Worm (Caenorhabditis elegans) whole organism, L4 larva: ENCODE measurements around the gene rimb-1.

Experiments
- F37D6.2 ChIP-seq: sonication (generic microtip); optimal IDR thresholded peaks from 2 replicates; lab custom pipeline; 2016; ENCODE audit warnings: mild to moderate bottlenecking, missing genetic modification characterization, missing compliant biosample characterization
- F49E8.2 ChIP-seq: sonication (generic microtip); optimal IDR thresholded peaks from 2 replicates; lab custom pipeline; 2016; ENCODE audit warnings: missing compliant biosample characterization, mild to moderate bottlenecking, missing genetic modification characterization, borderline replicate concordance
- R02D3.7 ChIP-seq: fragments of 150-350 bp; sonication (generic microtip); optimal IDR thresholded peaks from 3 replicates; lab custom pipeline; 2014; ENCODE audit warnings: missing biosample characterization, missing genetic modification characterization
- Y5F2A.4 ChIP-seq: fragments of 200-800 bp; sonication (Bioruptor generic); optimal IDR thresholded peaks from 2 replicates; lab custom pipeline; 2018; ENCODE audit warnings: mild to moderate bottlenecking, missing genetic modification characterization, missing compliant biosample characterization
- ceh-20 ChIP-seq: fragments of 200-800 bp; sonication (Bioruptor generic); IDR thresholded peaks from 2 replicates; pipeline ENCODE4 v1.3.6; 2022; ENCODE audit warnings: missing genetic modification reagents, missing genetic modification characterization, missing compliant biosample characterization
- ceh-28 ChIP-seq: fragments of 150-350 bp; optimal IDR thresholded peaks from 2 replicates; lab custom pipeline; 2014; ENCODE audit warnings: missing biosample characterization, missing genetic modification reagents, missing genetic modification characterization
- ceh-82 ChIP-seq: sonication (generic microtip); optimal IDR thresholded peaks from 2 replicates; lab custom pipeline; 2017; ENCODE audit warnings: missing biosample characterization, missing genetic modification characterization
- cey-2 ChIP-seq: sonication (generic microtip); optimal IDR thresholded peaks from 3 replicates; lab custom pipeline; 2017; ENCODE audit warnings: missing genetic modification characterization, mild to moderate bottlenecking, missing compliant biosample characterization, antibody characterized with exemption, borderline replicate concordance; ENCODE audit not compliant: insufficient read depth
- daf-12 ChIP-seq: fragments of 150-350 bp; optimal IDR thresholded peaks from 2 replicates; lab custom pipeline; 2014; ENCODE audit warnings: missing biosample characterization, missing genetic modification reagents, missing genetic modification characterization
- daf-16 ChIP-seq, 3 experiments: sonication (generic microtip); optimal IDR thresholded peaks; 2 replicates each; lab custom pipeline; 2016 to 2017; ENCODE audit warnings: missing genetic modification characterization in 3 of 3, missing genetic modification reagents in 3 of 3, mild to moderate bottlenecking in 2 of 3, missing compliant biosample characterization in 2 of 3, missing biosample characterization in 1 of 3, moderate library complexity in 1 of 3
- dmd-8 ChIP-seq: fragments of 200-800 bp; sonication (Bioruptor generic); IDR thresholded peaks from 2 replicates; pipeline ENCODE4 v1.3.6; 2022; ENCODE audit warnings: missing genetic modification characterization, missing compliant biosample characterization
- egl-27 ChIP-seq: sonication (generic microtip); optimal IDR thresholded peaks from 3 replicates; lab custom pipeline; 2017; ENCODE audit warnings: missing biosample characterization, missing genetic modification reagents, missing genetic modification characterization
- egl-43 ChIP-seq: fragments of 200-800 bp; sonication (Bioruptor generic); IDR thresholded peaks from 2 replicates; pipeline ENCODE4 v1.3.6; 2022; ENCODE audit warnings: missing genetic modification reagents, missing genetic modification characterization, missing compliant biosample characterization
- hif-1 ChIP-seq, 2 experiments: sonication (generic microtip); optimal IDR thresholded peaks; 2 replicates each; lab custom pipeline; 2016 to 2017; ENCODE audit warnings: missing compliant biosample characterization in 2 of 2, missing genetic modification characterization in 2 of 2, missing genetic modification reagents in 2 of 2, missing genotype in 2 of 2, mild to moderate bottlenecking in 1 of 2
- hmg-1.1 ChIP-seq: fragments of 200-800 bp; sonication (Bioruptor generic); IDR thresholded peaks from 2 replicates; pipeline ENCODE4 v1.3.6; 2022; ENCODE audit warnings: missing genetic modification reagents, missing genetic modification characterization, missing compliant biosample characterization
- jun-1 ChIP-seq: fragments of 150-350 bp; optimal IDR thresholded peaks from 2 replicates; lab custom pipeline; 2014; ENCODE audit warnings: missing biosample characterization, missing genetic modification reagents, missing genetic modification characterization
- lin-1 ChIP-seq: fragments of 200-800 bp; sonication (Bioruptor generic); IDR thresholded peaks from 2 replicates; pipeline ENCODE4 v1.3.6; 2022; ENCODE audit warnings: missing genetic modification reagents, missing genetic modification characterization, missing compliant biosample characterization
- lin-13 ChIP-seq: fragments of 150-350 bp; optimal IDR thresholded peaks from 2 replicates; lab custom pipeline; 2014; ENCODE audit warnings: missing biosample characterization, missing genetic modification reagents, missing genetic modification characterization
- lin-38 ChIP-seq: fragments of 200-800 bp; sonication (Bioruptor generic); IDR thresholded peaks from 2 replicates; pipeline ENCODE4 v1.3.6; 2022; ENCODE audit warnings: missing genetic modification reagents, missing genetic modification characterization, missing compliant biosample characterization
- lir-3 ChIP-seq: sonication (generic microtip); optimal IDR thresholded peaks from 2 replicates; lab custom pipeline; 2016; ENCODE audit warnings: mild to moderate bottlenecking, missing genetic modification characterization, missing compliant biosample characterization
- lsy-2 ChIP-seq, 2 experiments: fragments of 150-350 bp in 1 of 2; sonication (generic microtip) in 1 of 2; optimal IDR thresholded peaks; 2 replicates each; lab custom pipeline; 2014 to 2017; ENCODE audit warnings: missing biosample characterization in 2 of 2, missing genetic modification characterization in 2 of 2
- mdl-1 ChIP-seq, 2 experiments: fragments of 150-350 bp in 1 of 2; sonication (generic microtip) in 1 of 2; optimal IDR thresholded peaks; 2 replicates each; lab custom pipeline; 2014 to 2017; ENCODE audit warnings: missing biosample characterization in 2 of 2, missing genetic modification characterization in 2 of 2
- mdt-29 ChIP-seq: fragments of 200-800 bp; sonication (Bioruptor generic); IDR thresholded peaks from 2 replicates; pipeline ENCODE4 v1.3.6; 2022; ENCODE audit warnings: missing genetic modification reagents, missing genetic modification characterization, missing compliant biosample characterization
- mep-1 ChIP-seq: fragments of 150-350 bp; sonication (generic microtip); optimal IDR thresholded peaks from 3 replicates; lab custom pipeline; 2014; ENCODE audit warnings: missing biosample characterization, missing genetic modification characterization
- mes-2 ChIP-seq: sonication (generic microtip); optimal IDR thresholded peaks from 2 replicates; lab custom pipeline; 2016; ENCODE audit warnings: missing genotype, mild to moderate bottlenecking, missing genetic modification characterization, missing compliant biosample characterization; ENCODE audit not compliant: poor library complexity, severe bottlenecking
- mxl-2 ChIP-seq: fragments of 200-800 bp; sonication (Bioruptor generic); conservative IDR thresholded peaks from 2 replicates; pipeline ENCODE4 v1.3.6; 2022; ENCODE audit warnings: missing genetic modification reagents, missing genetic modification characterization, missing compliant biosample characterization
- nhr-10 ChIP-seq: fragments of 150-350 bp; optimal IDR thresholded peaks from 2 replicates; lab custom pipeline; 2014; ENCODE audit warnings: missing biosample characterization, missing genetic modification characterization
- nhr-11 ChIP-seq: fragments of 150-350 bp; optimal IDR thresholded peaks from 2 replicates; lab custom pipeline; 2014; ENCODE audit warnings: missing biosample characterization, missing genetic modification characterization
- nhr-111 ChIP-seq: fragments of 200-800 bp; sonication (Bioruptor generic); optimal IDR thresholded peaks from 2 replicates; lab custom pipeline; 2018; ENCODE audit warnings: mild to moderate bottlenecking, missing genetic modification characterization, missing compliant biosample characterization
- nhr-237 ChIP-seq: sonication (generic microtip); optimal IDR thresholded peaks from 2 replicates; lab custom pipeline; 2017; ENCODE audit warnings: missing biosample characterization, missing genetic modification characterization
- nhr-25 ChIP-seq: sonication (generic microtip); optimal IDR thresholded peaks from 2 replicates; lab custom pipeline; 2017; ENCODE audit warnings: missing genetic modification characterization, mild to moderate bottlenecking, missing compliant biosample characterization, antibody characterized with exemption, moderate library complexity, borderline replicate concordance; ENCODE audit not compliant: insufficient read depth
- nhr-28 ChIP-seq: fragments of 150-350 bp; optimal IDR thresholded peaks from 2 replicates; lab custom pipeline; 2014; ENCODE audit warnings: missing biosample characterization, missing genetic modification characterization
- nhr-41 ChIP-seq: fragments of 200-800 bp; sonication (Bioruptor generic); IDR thresholded peaks from 2 replicates; pipeline ENCODE4 v1.3.6; 2022; ENCODE audit warnings: missing genetic modification reagents, missing genetic modification characterization, missing compliant biosample characterization
- nhr-42 ChIP-seq: fragments of 200-800 bp; sonication (Bioruptor generic); IDR thresholded peaks from 2 replicates; pipeline ENCODE4 v1.3.6; 2022; ENCODE audit warnings: missing genetic modification characterization, missing compliant biosample characterization
- nhr-6 ChIP-seq: fragments of 150-350 bp; optimal IDR thresholded peaks from 2 replicates; lab custom pipeline; 2014; ENCODE audit warnings: missing biosample characterization, missing genetic modification characterization
- nhr-76 ChIP-seq: fragments of 150-350 bp; optimal IDR thresholded peaks from 2 replicates; lab custom pipeline; 2014; ENCODE audit warnings: missing biosample characterization, missing genetic modification characterization
- nhr-77 ChIP-seq: fragments of 150-350 bp; optimal IDR thresholded peaks from 2 replicates; lab custom pipeline; 2014; ENCODE audit warnings: missing biosample characterization, missing genetic modification characterization
- php-3 ChIP-seq: fragments of 200-800 bp; sonication (Bioruptor generic); IDR thresholded peaks from 2 replicates; pipeline ENCODE4 v1.3.6; 2022; ENCODE audit warnings: missing genetic modification reagents, missing genetic modification characterization, missing compliant biosample characterization
- pqm-1 ChIP-seq: sonication (generic microtip); optimal IDR thresholded peaks from 2 replicates; lab custom pipeline; 2017; ENCODE audit warnings: missing biosample characterization, missing genetic modification characterization
- sdz-12 ChIP-seq: fragments of 200-800 bp; sonication (Bioruptor generic); optimal IDR thresholded peaks from 2 replicates; lab custom pipeline; 2018; ENCODE audit warnings: mild to moderate bottlenecking, missing genetic modification characterization, missing compliant biosample characterization
- snpc-1.2 ChIP-seq: fragments of 200-800 bp; sonication (Bioruptor generic); IDR thresholded peaks from 2 replicates; pipeline ENCODE4 v1.3.6; 2022; ENCODE audit warnings: missing genetic modification reagents, missing genetic modification characterization, missing compliant biosample characterization
- snpc-4 ChIP-seq: fragments of 150-350 bp; optimal IDR thresholded peaks from 2 replicates; lab custom pipeline; 2014; ENCODE audit warnings: missing biosample characterization, missing genetic modification characterization
- tra-1 ChIP-seq: fragments of 200-800 bp; sonication (Bioruptor generic); IDR thresholded peaks from 2 replicates; pipeline ENCODE4 v1.3.6; 2022; ENCODE audit warnings: missing genetic modification reagents, missing genetic modification characterization, missing compliant biosample characterization
- unc-62 ChIP-seq, 3 experiments: fragments of 150-350 bp in 1 of 3; sonication (generic microtip); optimal IDR thresholded peaks in 2 of 3; peaks in 1 of 3; 1 replicate in 1 of 3; 2 replicates in 2 of 3; lab custom pipeline; 2014 to 2017; ENCODE audit warnings: missing biosample characterization in 3 of 3, missing genetic modification characterization in 3 of 3, missing genetic modification reagents in 3 of 3, missing genotype in 1 of 3
- vab-7 ChIP-seq: fragments of 200-800 bp; sonication (Bioruptor generic); IDR thresholded peaks from 2 replicates; pipeline ENCODE4 v1.3.6; 2022; ENCODE audit warnings: missing genetic modification reagents, missing genetic modification characterization, missing compliant biosample characterization
- zfp-3 ChIP-seq: fragments of 200-800 bp; sonication (Bioruptor generic); conservative IDR thresholded peaks from 2 replicates; pipeline ENCODE4 v1.3.6; 2022; ENCODE audit warnings: missing genetic modification reagents, missing genetic modification characterization, missing compliant biosample characterization

Gene rimb-1

ce11 chrIII:1818001-1818655 lies 30.0 kb downstream of the rimb-1 start, which contains the start of gene clp-4:
clp-4 (minus strand) TSS chrIII:1818323.
- TF ChIP-seq lir-3 (tag; lab: Kevin White, UChicago) = no peak
- peak in 1 of 2 experiments; percentile 56 for TF ChIP-seq lsy-2 (tag; optimal IDR thresholded peaks at IDR 0.05; lab: Kevin White, UChicago)

DNA sequence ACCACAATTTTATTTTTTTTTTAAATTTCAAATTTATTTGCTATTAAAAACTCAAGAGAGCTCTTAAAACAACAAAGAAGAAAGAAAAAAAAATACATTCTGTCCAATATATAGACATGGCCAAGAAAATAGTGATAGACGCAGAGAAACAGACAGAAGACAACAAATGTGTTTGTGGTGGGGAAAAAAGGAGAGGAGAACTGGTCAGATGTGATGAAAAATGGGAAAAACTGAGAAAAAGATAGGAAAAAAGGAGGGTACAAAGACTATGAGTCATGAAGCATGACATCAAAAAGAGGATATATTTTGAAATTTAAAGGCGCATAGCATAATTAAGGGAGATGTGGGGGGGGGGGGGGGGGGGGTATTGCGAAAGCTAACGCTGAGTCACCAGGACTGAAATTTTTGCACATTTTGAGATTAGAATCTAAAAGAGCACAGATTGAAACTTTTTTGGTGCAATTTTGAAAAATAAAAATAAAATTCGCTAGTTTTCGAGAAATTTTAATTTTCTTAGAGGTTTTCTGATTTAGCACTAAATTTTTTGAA lies 31.0 kb downstream of the rimb-1 start:
- TF ChIP-seq ceh-20 (GFP tag; lab: Robert Waterston, UW) (0 out of 2 replicates have a peak, but pooled peaks have one; percentile 25), lin-1 (GFP tag; lab: Robert Waterston, UW) (no peak), mes-2 (tag; lab: Kevin White, UChicago) (no peak), egl-27 (tag; lab: Kevin White, UChicago) (no peak), nhr-11 (tag; lab: Kevin White, UChicago) (peak; percentile 32), hmg-1.1 (GFP tag; lab: Robert Waterston, UW) (peak; percentile 46; the same call in 1 of the 2 replicates), vab-7 (GFP tag; lab: Robert Waterston, UW) (no peak), nhr-76 (tag; lab: Kevin White, UChicago) (no peak), jun-1 (no peak), nhr-237 (tag; lab: Kevin White, UChicago) (no peak), sdz-12 (GFP tag; lab: Kevin White, UChicago) (no peak), daf-12 (tag; lab: Kevin White, UChicago) (no peak), snpc-4 (tag; lab: Kevin White, UChicago) (no peak), nhr-28 (tag; lab: Kevin White, UChicago) (peak; percentile 38), mdl-1 (tag; optimal IDR thresholded peaks at IDR 0.05; lab: Kevin White, UChicago) (peak in 1 of 2 experiments; percentile 15), ceh-28 (tag; lab: Kevin White, UChicago) (no peak), daf-16 (GFP tag; optimal IDR thresholded peaks at IDR 0.05; lab: Kevin White, UChicago) (no peak), daf-16 (tag; optimal IDR thresholded peaks at IDR 0.05; lab: Kevin White, UChicago) (no peak), egl-43 (GFP tag; lab: Robert Waterston, UW) (no peak), ceh-82 (tag; lab: Kevin White, UChicago) (no peak), zfp-3 (GFP tag; lab: Robert Waterston, UW) (no peak), lin-38 (GFP tag; lab: Robert Waterston, UW) (no peak), tra-1 (GFP tag; lab: Robert Waterston, UW) (no peak), cey-2 (no peak), hif-1 (tag; optimal IDR thresholded peaks at IDR 0.05; lab: Kevin White, UChicago) (no peak), lin-13 (peak; percentile 5), snpc-1.2 (GFP tag; lab: Robert Waterston, UW) (no peak), mxl-2 (no peak), Y5F2A.4 (GFP tag; lab: Kevin White, UChicago) (no peak), unc-62 (GFP tag; optimal IDR thresholded peaks at IDR 0.05 in 1 of 2; lab: Kevin White, UChicago) (peak in 1 of 2 experiments; percentile 33), unc-62 (tag; optimal IDR thresholded peaks at IDR 0.05; lab: Kevin White, UChicago) (no peak), nhr-77 (no peak), nhr-42 (GFP tag; lab: Robert Waterston, UW) (no peak), F49E8.2 (tag; lab: Kevin White, UChicago) (no peak), nhr-41 (GFP tag; lab: Robert Waterston, UW) (no peak), mdt-29 (GFP tag; lab: Robert Waterston, UW) (no peak), lsy-2 (tag; optimal IDR thresholded peaks at IDR 0.05; lab: Kevin White, UChicago) (peak in 1 of 2 experiments; percentile 78), php-3 (GFP tag; lab: Robert Waterston, UW) (no peak), F37D6.2 (tag; lab: Kevin White, UChicago) (no peak), R02D3.7 (tag; lab: Kevin White, UChicago) (no peak), dmd-8 (GFP tag; lab: Robert Waterston, UW) (no peak), nhr-111 (GFP tag; lab: Kevin White, UChicago) (no peak), nhr-25 (tag; lab: Kevin White, UChicago) (no peak), mep-1 (tag; lab: Kevin White, UChicago) (peak; percentile 76), nhr-10 (no peak), nhr-6 (tag; lab: Kevin White, UChicago) (peak; percentile 16), pqm-1 (tag; lab: Kevin White, UChicago) (no peak)
